Worm (Caenorhabditis elegans): ENCODE data around the gene nhr-256.

- TF ChIP-seq ztf-11 (tag; optimal IDR thresholded peaks at IDR 0.05) (no peak), nhr-25 (tag; optimal IDR thresholded peaks at IDR 0.05) (no peak), lsy-12 (tag; optimal IDR thresholded peaks at IDR 0.05) (no peak), ama-1 (optimal IDR thresholded peaks at IDR 0.05) (no peak), nhr-23 (tag; optimal IDR thresholded peaks at IDR 0.05) (no peak), fkh-10 (GFP tag; optimal IDR thresholded peaks at IDR 0.05) (no peak), ztf-4 (tag; optimal IDR thresholded peaks at IDR 0.05) (no peak), nhr-12 (tag; optimal IDR thresholded peaks at IDR 0.05) (no peak), unc-62 (GFP tag; optimal IDR thresholded peaks at IDR 0.05) (no peak), jun-1 (tag; optimal IDR thresholded peaks at IDR 0.05) (no peak), nfya-1 (tag; optimal IDR thresholded peaks at IDR 0.05; ENCODE audit: insufficient read depth) (no peak), nhr-28 (tag; optimal IDR thresholded peaks at IDR 0.05) (no peak)
These were observed 11.7 kb upstream of the nhr-256 start, which contains the start of gene gst-21 for ce11 chrV:1731918-1732317.
